Fruit fly (Drosophila melanogaster) whole organism, embryonic: ENCODE measurements around the gene CG42553.

Experiments used
- Bdp1 ChIP-seq: fragments of 200-800 bp; sonication (Bioruptor generic); optimal IDR thresholded peaks from 3 replicates; lab custom pipeline; 2016; ENCODE audit warnings: missing biosample characterization, missing genetic modification characterization
- CG10267 ChIP-seq: fragments of 200-800 bp; sonication (Bioruptor generic); optimal IDR thresholded peaks from 2 replicates; lab custom pipeline; 2018; ENCODE audit warnings: missing biosample characterization, mild to moderate bottlenecking, missing genetic modification characterization, moderate library complexity
- CG12299 ChIP-seq: fragments of 200-800 bp; sonication (Bioruptor generic); optimal IDR thresholded peaks from 2 replicates; lab custom pipeline; 2018; ENCODE audit warnings: missing biosample characterization, mild to moderate bottlenecking, missing genetic modification characterization
- CG13287 ChIP-seq: fragments of 200-800 bp; sonication (Bioruptor generic); IDR thresholded peaks from 2 replicates; pipeline ENCODE4 v1.3.6; 2022; ENCODE audit warnings: missing biosample characterization, missing genetic modification characterization; ENCODE audit not compliant: partially characterized antibody
- CG15011 ChIP-seq: fragments of 200-800 bp; sonication (Bioruptor generic); optimal IDR thresholded peaks from 3 replicates; lab custom pipeline; 2018; ENCODE audit warnings: missing biosample characterization, mild to moderate bottlenecking, missing genetic modification characterization
- CG16863 ChIP-seq: fragments of 200-800 bp; sonication (Bioruptor generic); optimal IDR thresholded peaks from 3 replicates; lab custom pipeline; 2016; ENCODE audit warnings: missing biosample characterization, missing genetic modification characterization
- CG17385 ChIP-seq: fragments of 200-800 bp; sonication (Bioruptor generic); optimal IDR thresholded peaks from 3 replicates; lab custom pipeline; 2018; ENCODE audit warnings: missing biosample characterization, mild to moderate bottlenecking, missing genetic modification characterization
- CG2120 ChIP-seq: fragments of 200-800 bp; sonication (Bioruptor generic); optimal IDR thresholded peaks from 3 replicates; lab custom pipeline; 2016; ENCODE audit warnings: missing biosample characterization, missing genetic modification characterization
- CG2712 ChIP-seq: fragments of 200-800 bp; optimal IDR thresholded peaks from 3 replicates; lab custom pipeline; 2019; ENCODE audit warnings: missing biosample characterization, mild to moderate bottlenecking, missing genetic modification characterization, moderate library complexity
- CG3163 ChIP-seq: fragments of 200-800 bp; sonication (Bioruptor generic); optimal IDR thresholded peaks from 3 replicates; lab custom pipeline; 2016; ENCODE audit warnings: missing biosample characterization, missing genetic modification characterization
- CG32532 ChIP-seq: fragments of 200-800 bp; sonication (Bioruptor generic); IDR thresholded peaks from 2 replicates; pipeline ENCODE4 v1.3.6; 2022; ENCODE audit warnings: missing biosample characterization, missing genetic modification characterization
- CG3838 ChIP-seq: fragments of 200-800 bp; sonication (Bioruptor generic); optimal IDR thresholded peaks from 3 replicates; lab custom pipeline; 2016; ENCODE audit warnings: missing biosample characterization, missing genetic modification characterization
- CG4360 ChIP-seq: fragments of 200-800 bp; sonication (Bioruptor generic); IDR thresholded peaks from 2 replicates; pipeline ENCODE4 v1.3.6; 2022; ENCODE audit warnings: missing biosample characterization, missing genetic modification characterization
- CG4707 ChIP-seq: fragments of 200-800 bp; sonication (Bioruptor generic); optimal IDR thresholded peaks from 2 replicates; lab custom pipeline; 2018; ENCODE audit warnings: missing biosample characterization, mild to moderate bottlenecking, missing genetic modification characterization, moderate library complexity
- CG4730 ChIP-seq: fragments of 200-800 bp; sonication (Bioruptor generic); IDR thresholded peaks from 2 replicates; pipeline ENCODE4 v1.3.6; 2022; ENCODE audit warnings: missing biosample characterization, missing genetic modification characterization
- CG5245 ChIP-seq: fragments of 200-800 bp; sonication (Bioruptor generic); optimal IDR thresholded peaks from 3 replicates; lab custom pipeline; 2016; ENCODE audit warnings: missing biosample characterization, missing genetic modification characterization
- CG5953 ChIP-seq: fragments of 200-800 bp; sonication (Bioruptor generic); IDR thresholded peaks from 2 replicates; pipeline ENCODE4 v1.3.6; 2022; ENCODE audit warnings: missing biosample characterization, missing genetic modification characterization
- CG6765 ChIP-seq: fragments of 200-800 bp; sonication (Bioruptor generic); optimal IDR thresholded peaks from 3 replicates; lab custom pipeline; 2017; ENCODE audit warnings: missing biosample characterization, mild to moderate bottlenecking, missing genetic modification characterization
- CG7372 ChIP-seq: fragments of 200-800 bp; sonication (Bioruptor generic); IDR thresholded peaks from 2 replicates; pipeline ENCODE4 v1.3.6; 2022; ENCODE audit warnings: missing biosample characterization, missing genetic modification characterization
- CG9727 ChIP-seq: fragments of 200-800 bp; sonication (Bioruptor generic); optimal IDR thresholded peaks from 3 replicates; lab custom pipeline; 2017; ENCODE audit warnings: missing biosample characterization, mild to moderate bottlenecking, missing genetic modification characterization
- CG9797 ChIP-seq: fragments of 200-800 bp; sonication (Bioruptor generic); optimal IDR thresholded peaks from 3 replicates; lab custom pipeline; 2018; ENCODE audit warnings: missing biosample characterization, mild to moderate bottlenecking, missing genetic modification characterization
- Camta ChIP-seq: fragments of 200-800 bp; sonication (Bioruptor generic); optimal IDR thresholded peaks from 2 replicates; lab custom pipeline; 2016; ENCODE audit warnings: missing biosample characterization, missing genetic modification characterization
- E2f1 ChIP-seq: fragments of 200-800 bp; sonication (Bioruptor generic); IDR thresholded peaks from 2 replicates; pipeline ENCODE4 v1.3.6; 2022; ENCODE audit warnings: missing biosample characterization, missing genetic modification characterization
- GATAe ChIP-seq: fragments of 200-800 bp; sonication (Bioruptor generic); conservative IDR thresholded peaks from 2 replicates; pipeline ENCODE4 v1.3.6; 2022; ENCODE audit warnings: missing biosample characterization, missing genetic modification characterization
- Lhr ChIP-seq: fragments of 200-800 bp; sonication (Bioruptor generic); optimal IDR thresholded peaks from 3 replicates; lab custom pipeline; 2017; ENCODE audit warnings: mild to moderate bottlenecking, missing biosample characterization, missing genetic modification reagents, missing genetic modification characterization
- Mad ChIP-seq: fragments of 200-800 bp; sonication (Bioruptor generic); optimal IDR thresholded peaks from 2 replicates; lab custom pipeline; 2016; ENCODE audit warnings: missing biosample characterization, missing genetic modification characterization
- Neu2 ChIP-seq: fragments of 200-800 bp; sonication (Bioruptor generic); optimal IDR thresholded peaks from 3 replicates; lab custom pipeline; 2016; ENCODE audit warnings: missing biosample characterization, missing genetic modification characterization, borderline replicate concordance
- Nf-YB ChIP-seq: fragments of 200-800 bp; sonication (Bioruptor generic); optimal IDR thresholded peaks from 3 replicates; lab custom pipeline; 2019; ENCODE audit warnings: missing biosample characterization, mild to moderate bottlenecking, missing genetic modification characterization, moderate library complexity
- Ptx1 ChIP-seq: fragments of 200-800 bp; sonication (Bioruptor generic); IDR thresholded peaks from 2 replicates; pipeline ENCODE4 v1.3.6; 2022; ENCODE audit warnings: missing biosample characterization, missing genetic modification characterization
- Stat92E ChIP-seq, 3 experiments: fragments of >200 bp in 2 of 3; fragments of 200-800 bp in 1 of 3; sonication (Bioruptor generic) in 1 of 3; optimal IDR thresholded peaks; 2 replicates each; lab custom pipeline; 2017 to 2019; ENCODE audit warnings: missing biosample characterization in 3 of 3, missing genetic modification characterization in 3 of 3, mild to moderate bottlenecking in 1 of 3, moderate library complexity in 1 of 3
- az2 ChIP-seq: fragments of 200-800 bp; sonication (Bioruptor generic); optimal IDR thresholded peaks from 3 replicates; lab custom pipeline; 2016; ENCODE audit warnings: missing biosample characterization, missing genetic modification characterization
- bbx ChIP-seq: fragments of 200-800 bp; sonication (Bioruptor generic); IDR thresholded peaks from 2 replicates; pipeline ENCODE4 v1.3.6; 2022; ENCODE audit warnings: missing biosample characterization, missing genetic modification characterization; ENCODE audit not compliant: partially characterized antibody
- cas ChIP-seq: fragments of 200-800 bp; sonication (Bioruptor generic); IDR thresholded peaks from 2 replicates; pipeline ENCODE4 v1.3.6; 2022; ENCODE audit warnings: missing biosample characterization, missing genetic modification characterization
- corto ChIP-seq: fragments of 200-800 bp; sonication (Bioruptor generic); optimal IDR thresholded peaks from 2 replicates; lab custom pipeline; 2016; ENCODE audit warnings: missing biosample characterization, mild to moderate bottlenecking, missing genetic modification characterization, moderate library complexity
- dati ChIP-seq: fragments of 200-800 bp; sonication (Bioruptor generic); IDR thresholded peaks from 2 replicates; pipeline ENCODE4 v1.3.6; 2022; ENCODE audit warnings: missing biosample characterization, missing genetic modification characterization
- disco-r ChIP-seq: fragments of 200-800 bp; sonication (Bioruptor generic); optimal IDR thresholded peaks from 2 replicates; lab custom pipeline; 2016; ENCODE audit warnings: missing biosample characterization, missing genetic modification characterization
- fru ChIP-seq: fragments of >200 bp; optimal IDR thresholded peaks from 2 replicates; lab custom pipeline; 2017
- gcm ChIP-seq: fragments of 200-800 bp; sonication (Bioruptor generic); optimal IDR thresholded peaks from 2 replicates; lab custom pipeline; 2019; ENCODE audit warnings: missing biosample characterization, mild to moderate bottlenecking, missing genetic modification characterization, moderate library complexity
- gfzf ChIP-seq: fragments of 200-800 bp; sonication (Bioruptor generic); optimal IDR thresholded peaks from 2 replicates; lab custom pipeline; 2016; ENCODE audit warnings: missing biosample characterization, mild to moderate bottlenecking, missing genetic modification characterization, moderate library complexity
- hb ChIP-seq: fragments of 200-800 bp; sonication (Bioruptor generic); IDR thresholded peaks from 3 replicates; pipeline ENCODE4 v1.3.6; 2022; ENCODE audit warnings: missing biosample characterization, missing genetic modification characterization; ENCODE audit not compliant: partially characterized antibody
- jigr1 ChIP-seq: fragments of 200-800 bp; sonication (Bioruptor generic); IDR thresholded peaks from 3 replicates; pipeline ENCODE4 v1.3.6; 2022; ENCODE audit warnings: missing biosample characterization, missing genetic modification characterization
- lov ChIP-seq, 2 experiments: fragments of 200-800 bp in 1 of 2; fragments of >200 bp in 1 of 2; sonication (Bioruptor generic) in 1 of 2; IDR thresholded peaks in 1 of 2; optimal IDR thresholded peaks in 1 of 2; 2 replicates in 1 of 2; 3 replicates in 1 of 2; pipeline versions ENCODE4 v1.3.6 to Lab custom; 2017 to 2022; ENCODE audit warnings: missing biosample characterization in 1 of 2, missing genetic modification characterization in 1 of 2
- pho ChIP-seq: fragments of 200-800 bp; sonication (Bioruptor generic); optimal IDR thresholded peaks from 2 replicates; lab custom pipeline; 2016; ENCODE audit warnings: missing biosample characterization, missing genetic modification characterization
- so ChIP-seq: fragments of 200-800 bp; sonication (Bioruptor generic); IDR thresholded peaks from 3 replicates; pipeline ENCODE4 v1.3.6; 2022; ENCODE audit warnings: missing biosample characterization, missing genetic modification characterization
- sob ChIP-seq: fragments of 200-800 bp; sonication (Bioruptor generic); IDR thresholded peaks from 2 replicates; pipeline ENCODE4 v1.3.6; 2022; ENCODE audit warnings: missing biosample characterization, missing genetic modification characterization
- ttk ChIP-seq: fragments of 200-800 bp; sonication (Bioruptor generic); IDR thresholded peaks from 2 replicates; pipeline ENCODE4 v2.1.2; 2022; ENCODE audit warnings: missing biosample characterization, missing genetic modification characterization
- unpg ChIP-seq: fragments of 200-800 bp; sonication (Bioruptor generic); optimal IDR thresholded peaks from 3 replicates; lab custom pipeline; 2018; ENCODE audit warnings: missing biosample characterization, mild to moderate bottlenecking, missing genetic modification characterization, moderate library complexity
- wdn ChIP-seq: fragments of 200-800 bp; sonication (Bioruptor generic); IDR thresholded peaks from 2 replicates; pipeline ENCODE4 v1.3.6; 2022; ENCODE audit warnings: missing biosample characterization, missing genetic modification characterization
- wor ChIP-seq: fragments of 200-800 bp; sonication (Bioruptor generic); IDR thresholded peaks from 2 replicates; pipeline ENCODE4 v1.3.6; 2022; ENCODE audit warnings: missing biosample characterization, missing genetic modification characterization
- zen2 ChIP-seq: fragments of 200-800 bp; sonication (Bioruptor generic); IDR thresholded peaks from 3 replicates; pipeline ENCODE4 v1.3.6; 2022; ENCODE audit warnings: missing biosample characterization, missing genetic modification characterization; ENCODE audit not compliant: partially characterized antibody

The CG42553 gene

DNA sequence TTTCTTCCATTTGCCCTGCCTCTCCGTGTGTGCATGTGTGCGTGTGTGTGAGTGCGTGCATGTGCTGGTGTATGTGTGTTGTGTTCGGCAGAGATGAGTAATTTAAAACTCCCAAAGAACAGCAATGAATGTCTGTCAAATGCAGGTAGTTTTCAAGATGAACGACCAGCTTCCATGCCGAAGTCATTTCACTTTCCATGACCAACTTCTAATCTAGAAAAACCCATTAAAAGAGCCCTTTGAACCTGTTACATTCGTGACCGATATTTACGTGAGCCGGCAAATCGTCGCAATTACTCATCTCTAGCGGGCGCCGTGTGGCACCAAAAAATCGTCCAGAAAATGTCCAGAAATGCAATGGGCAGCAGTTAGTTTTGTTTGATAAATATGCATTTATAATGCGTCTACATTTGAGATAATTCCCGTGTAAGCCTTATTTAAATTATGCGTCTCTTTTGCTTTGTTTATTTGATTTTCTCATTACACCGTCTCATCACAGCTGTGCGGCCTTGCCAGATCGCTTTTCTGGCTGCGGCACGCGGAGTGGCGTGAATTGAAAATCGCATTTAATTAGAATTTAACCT, 38.6 kb downstream of the CG42553 start (continued):
- TF ChIP-seq CG4360 (GFP tag; lab: Robert Waterston, UW): no peak
- peak; percentile 47 for TF ChIP-seq pho (GFP tag; lab: Kevin White, UChicago)
- TF ChIP-seq CG5245 (GFP tag; lab: Kevin White, UChicago): no peak
- TF ChIP-seq CG2712 (tag; lab: Kevin White, UChicago): peak; percentile 42
- TF ChIP-seq Mad (GFP tag; lab: Kevin White, UChicago): peak; percentile 39
- TF ChIP-seq wdn: no peak
- TF ChIP-seq E2f1 (GFP tag; lab: Robert Waterston, UW): 0 out of 2 replicates have a peak, but pooled peaks have one; percentile 17
- TF ChIP-seq CG6765 (GFP tag; lab: Kevin White, UChicago): no peak
- TF ChIP-seq Neu2 (GFP tag; lab: Kevin White, UChicago): peak; percentile 99
- TF ChIP-seq Camta (GFP tag; lab: Kevin White, UChicago): peak; percentile 20
- no peak for TF ChIP-seq CG5953 (GFP tag; lab: Robert Waterston, UW)
- peak; percentile 70 for TF ChIP-seq CG16863 (GFP tag; lab: Kevin White, UChicago)
- peak; percentile 24 for TF ChIP-seq CG3163
- no peak for TF ChIP-seq wor (GFP tag; lab: Robert Waterston, UW)
- TF ChIP-seq so: no peak
- TF ChIP-seq hb (GFP tag; lab: Robert Waterston, UW): peak; percentile 71; the same call in 2 of the 3 replicates
- TF ChIP-seq lov (optimal IDR thresholded peaks at IDR 0.05; lab: Kevin White, UChicago): no peak
- no peak for TF ChIP-seq lov (GFP tag; IDR thresholded peaks at IDR 0.05; lab: Robert Waterston, UW)
- TF ChIP-seq CG17385: peak; percentile 31
- no peak for TF ChIP-seq CG3838
- no peak for TF ChIP-seq Stat92E (GFP tag; optimal IDR thresholded peaks at IDR 0.05; lab: Kevin White, UChicago)
- no peak for TF ChIP-seq dati (GFP tag; lab: Robert Waterston, UW)
- no peak for TF ChIP-seq unpg (GFP tag; lab: Kevin White, UChicago)
- TF ChIP-seq gfzf (GFP tag; lab: Kevin White, UChicago): peak; percentile 20
- 0 out of 2 replicates have a peak, but pooled peaks have one; percentile 38 for TF ChIP-seq Ptx1 (GFP tag; lab: Robert Waterston, UW)
- TF ChIP-seq zen2 (GFP tag; lab: Robert Waterston, UW): peak; percentile 59; the same call in 1 of the 3 replicates
- no peak for TF ChIP-seq CG4707 (GFP tag; lab: Kevin White, UChicago)
- no peak for TF ChIP-seq sob
- TF ChIP-seq disco-r (GFP tag; lab: Kevin White, UChicago): no peak
- no peak for TF ChIP-seq CG15011 (GFP tag; lab: Kevin White, UChicago)
- no peak for TF ChIP-seq CG4730 (GFP tag; lab: Robert Waterston, UW)
- peak; percentile 37 for TF ChIP-seq CG9727
- TF ChIP-seq fru (lab: Kevin White, UChicago): no peak
- TF ChIP-seq jigr1 (GFP tag; lab: Robert Waterston, UW): no peak
- TF ChIP-seq Nf-YB (GFP tag; lab: Kevin White, UChicago): no peak
- TF ChIP-seq CG12299 (tag; lab: Kevin White, UChicago): no peak
- no peak for TF ChIP-seq ttk
- TF ChIP-seq CG10267 (tag; lab: Kevin White, UChicago): peak; percentile 9
- TF ChIP-seq gcm: no peak
- no peak; the same call in 1 of the 2 replicates for TF ChIP-seq bbx (GFP tag; lab: Robert Waterston, UW)
- no peak for TF ChIP-seq corto (GFP tag; lab: Kevin White, UChicago)
- no peak for TF ChIP-seq CG7372 (GFP tag; lab: Robert Waterston, UW)
- TF ChIP-seq Lhr (GFP tag; lab: Kevin White, UChicago): no peak
- no peak for TF ChIP-seq GATAe
- TF ChIP-seq Bdp1 (GFP tag; lab: Kevin White, UChicago): peak; percentile 0
- TF ChIP-seq CG13287 (GFP tag; lab: Robert Waterston, UW): peak; percentile 79
- peak; percentile 67 for TF ChIP-seq CG2120 (GFP tag; lab: Kevin White, UChicago)
- no peak for TF ChIP-seq CG9797
- peak; percentile 61 for TF ChIP-seq CG32532
- TF ChIP-seq cas (GFP tag; lab: Robert Waterston, UW): no peak
- peak; percentile 46 for TF ChIP-seq az2 (GFP tag; lab: Kevin White, UChicago)
